Worm (Caenorhabditis elegans) whole organism, late embryonic: ENCODE results near the gene ZK742.3.

Source experiments
- C08G9.2 ChIP-seq: sonication (generic microtip); optimal IDR thresholded peaks from 2 replicates; lab custom pipeline; 2016; ENCODE audit warnings: mild to moderate bottlenecking, missing genetic modification characterization, moderate library complexity, missing compliant biosample characterization
- ama-1 ChIP-seq: fragments of 150-350 bp; optimal IDR thresholded peaks from 2 replicates; lab custom pipeline; 2014
- ceh-9 ChIP-seq: sonication (generic microtip); optimal IDR thresholded peaks from 2 replicates; lab custom pipeline; 2016; ENCODE audit warnings: mild to moderate bottlenecking, missing genetic modification characterization, inconsistent platforms, missing compliant biosample characterization
- elt-2 ChIP-seq: sonication (generic microtip); optimal IDR thresholded peaks from 2 replicates; lab custom pipeline; 2016; ENCODE audit warnings: missing genetic modification reagents, missing genetic modification characterization, missing compliant biosample characterization
- fkh-10 ChIP-seq: fragments of 150-350 bp; optimal IDR thresholded peaks from 2 replicates; lab custom pipeline; 2014; ENCODE audit warnings: missing biosample characterization, missing genetic modification reagents, missing genetic modification characterization
- lin-11 ChIP-seq: fragments of 200-800 bp; sonication (Bioruptor generic); optimal IDR thresholded peaks from 2 replicates; lab custom pipeline; 2018; ENCODE audit warnings: mild to moderate bottlenecking, missing genetic modification characterization, missing compliant biosample characterization
- nhr-11 ChIP-seq: fragments of 150-350 bp; optimal IDR thresholded peaks from 2 replicates; lab custom pipeline; 2014; ENCODE audit warnings: missing biosample characterization, missing genetic modification characterization
- odd-2 ChIP-seq: sonication (generic microtip); optimal IDR thresholded peaks from 2 replicates; lab custom pipeline; 2017; ENCODE audit warnings: antibody characterized with exemption, mild to moderate bottlenecking, missing genetic modification characterization, missing compliant biosample characterization
- pag-3 ChIP-seq: sonication (generic microtip); optimal IDR thresholded peaks from 2 replicates; lab custom pipeline; 2016; ENCODE audit warnings: missing compliant biosample characterization, missing genetic modification characterization, borderline replicate concordance
- sox-4 ChIP-seq: sonication (generic microtip); optimal IDR thresholded peaks from 2 replicates; lab custom pipeline; 2017; ENCODE audit warnings: mild to moderate bottlenecking, missing genetic modification characterization, inconsistent platforms, missing compliant biosample characterization
- unc-3 ChIP-seq, 2 experiments: fragments of 200-800 bp in 1 of 2; sonication (Bioruptor generic) in 1 of 2; sonication (generic microtip) in 1 of 2; conservative IDR thresholded peaks in 1 of 2; optimal IDR thresholded peaks in 1 of 2; 2 replicates each; pipeline versions ENCODE4 v1.3.6 to Lab custom; 2016 to 2022; ENCODE audit warnings: missing compliant biosample characterization in 2 of 2, missing genetic modification characterization in 2 of 2, missing genetic modification reagents in 1 of 2
- ztf-16 ChIP-seq: sonication (generic microtip); optimal IDR thresholded peaks from 2 replicates; lab custom pipeline; 2017; ENCODE audit warnings: missing genetic modification characterization, missing compliant biosample characterization

ce11 chrV:7848251-7848650 lies 38.5 kb upstream of the ZK742.3 start:
- no peak for TF ChIP-seq lin-11 (tag; lab: Kevin White, UChicago)
- no peak for TF ChIP-seq elt-2 (tag; lab: Kevin White, UChicago)
- no peak for TF ChIP-seq ama-1 (lab: Kevin White, UChicago)
- TF ChIP-seq ceh-9 (tag; lab: Kevin White, UChicago), result no peak
- no peak for TF ChIP-seq fkh-10 (GFP tag; lab: Kevin White, UChicago)
- no peak for TF ChIP-seq unc-3 (GFP tag; conservative IDR thresholded peaks at IDR 0.05; lab: Robert Waterston, UW)
- no peak for TF ChIP-seq unc-3 (tag; optimal IDR thresholded peaks at IDR 0.05; lab: Kevin White, UChicago)
- no peak for TF ChIP-seq ztf-16
- TF ChIP-seq pag-3, result no peak
- no peak for TF ChIP-seq C08G9.2 (tag; lab: Kevin White, UChicago)
- no peak for TF ChIP-seq odd-2 (tag; lab: Kevin White, UChicago)
- TF ChIP-seq nhr-11, result no peak
- no peak for TF ChIP-seq sox-4 (tag; lab: Kevin White, UChicago)
